Worm (Caenorhabditis elegans) whole organism, late embryonic: ENCODE data around the gene R07B7.8.
"Not testable (repeated sequence)": the region's sequence is repeated elsewhere in the genome, so short reads cannot be mapped to it uniquely, and the experiment has no call there.

Source experiments
- C38D4.7 ChIP-seq: fragments of 200-800 bp; sonication (Bioruptor generic); optimal IDR thresholded peaks from 2 replicates; lab custom pipeline; 2018; ENCODE audit warnings: mild to moderate bottlenecking, missing genetic modification characterization, moderate library complexity, missing compliant biosample characterization
- F13H6.1 ChIP-seq: sonication (generic microtip); optimal IDR thresholded peaks from 2 replicates; lab custom pipeline; 2016; ENCODE audit warnings: missing genetic modification characterization, missing compliant biosample characterization
- K02D7.2 ChIP-seq: sonication (generic microtip); optimal IDR thresholded peaks from 2 replicates; lab custom pipeline; 2017; ENCODE audit warnings: mild to moderate bottlenecking, missing genetic modification characterization, missing compliant biosample characterization
- K09A11.1 ChIP-seq: sonication (generic microtip); optimal IDR thresholded peaks from 2 replicates; lab custom pipeline; 2017; ENCODE audit warnings: antibody characterized with exemption, mild to moderate bottlenecking, missing genetic modification characterization, missing compliant biosample characterization; ENCODE audit not compliant: insufficient read depth
- T23F11.4 ChIP-seq: fragments of 200-800 bp; sonication (Bioruptor generic); optimal IDR thresholded peaks from 2 replicates; lab custom pipeline; 2018; ENCODE audit warnings: mild to moderate bottlenecking, missing genetic modification characterization, missing compliant biosample characterization
- ama-1 ChIP-seq: fragments of 150-350 bp; optimal IDR thresholded peaks from 2 replicates; lab custom pipeline; 2014
- ceh-18 ChIP-seq: sonication (generic microtip); optimal IDR thresholded peaks from 2 replicates; lab custom pipeline; 2016; ENCODE audit warnings: missing genetic modification characterization, missing compliant biosample characterization
- ceh-19 ChIP-seq: fragments of 200-800 bp; sonication (Bioruptor generic); optimal IDR thresholded peaks from 2 replicates; lab custom pipeline; 2018; ENCODE audit warnings: mild to moderate bottlenecking, missing genetic modification characterization, missing compliant biosample characterization
- ceh-22 ChIP-seq: sonication (generic microtip); optimal IDR thresholded peaks from 2 replicates; lab custom pipeline; 2017; ENCODE audit warnings: missing biosample characterization, missing genetic modification characterization
- ceh-24 ChIP-seq: sonication (generic microtip); optimal IDR thresholded peaks from 2 replicates; lab custom pipeline; 2016; ENCODE audit warnings: mild to moderate bottlenecking, missing genetic modification characterization, missing compliant biosample characterization
- ceh-31 ChIP-seq: sonication (generic microtip); optimal IDR thresholded peaks from 2 replicates; lab custom pipeline; 2016; ENCODE audit warnings: missing genetic modification characterization, missing compliant biosample characterization
- dmd-4 ChIP-seq: sonication (generic microtip); optimal IDR thresholded peaks from 2 replicates; lab custom pipeline; 2016; ENCODE audit warnings: borderline replicate concordance, missing genetic modification characterization, missing compliant biosample characterization
- dve-1 ChIP-seq: sonication (generic microtip); optimal IDR thresholded peaks from 2 replicates; lab custom pipeline; 2017; ENCODE audit warnings: antibody characterized with exemption, mild to moderate bottlenecking, missing genetic modification characterization, missing compliant biosample characterization
- elt-4 ChIP-seq: sonication (generic microtip); optimal IDR thresholded peaks from 2 replicates; lab custom pipeline; 2016; ENCODE audit warnings: missing genetic modification characterization, missing compliant biosample characterization
- fkh-6 ChIP-seq: sonication (generic microtip); optimal IDR thresholded peaks from 2 replicates; lab custom pipeline; 2016; ENCODE audit warnings: missing genetic modification characterization, missing compliant biosample characterization
- gmeb-2 ChIP-seq: sonication (generic microtip); optimal IDR thresholded peaks from 2 replicates; lab custom pipeline; 2016; ENCODE audit warnings: missing genetic modification characterization, inconsistent platforms, missing compliant biosample characterization
- hlh-13 ChIP-seq: fragments of 200-800 bp; sonication (Bioruptor generic); optimal IDR thresholded peaks from 2 replicates; lab custom pipeline; 2018; ENCODE audit warnings: mild to moderate bottlenecking, missing genetic modification characterization, missing compliant biosample characterization
- hlh-15 ChIP-seq: sonication (generic microtip); optimal IDR thresholded peaks from 2 replicates; lab custom pipeline; 2016; ENCODE audit warnings: missing genetic modification characterization, missing compliant biosample characterization
- hlh-6 ChIP-seq: sonication (generic microtip); optimal IDR thresholded peaks from 2 replicates; lab custom pipeline; 2016; ENCODE audit warnings: missing genotype, missing genetic modification characterization, missing compliant biosample characterization
- lim-6 ChIP-seq: sonication (generic microtip); optimal IDR thresholded peaks from 2 replicates; lab custom pipeline; 2016; ENCODE audit warnings: missing genetic modification characterization, missing compliant biosample characterization
- mec-3 ChIP-seq: sonication (generic microtip); optimal IDR thresholded peaks from 2 replicates; lab custom pipeline; 2016; ENCODE audit warnings: borderline replicate concordance, missing genetic modification characterization, missing compliant biosample characterization
- nhr-11 ChIP-seq: fragments of 150-350 bp; optimal IDR thresholded peaks from 2 replicates; lab custom pipeline; 2014; ENCODE audit warnings: missing biosample characterization, missing genetic modification characterization
- nhr-232 ChIP-seq: sonication (generic microtip); optimal IDR thresholded peaks from 2 replicates; lab custom pipeline; 2016; ENCODE audit warnings: missing genetic modification characterization, missing compliant biosample characterization
- pat-9 ChIP-seq: fragments of 200-800 bp; sonication (Bioruptor generic); optimal IDR thresholded peaks from 2 replicates; lab custom pipeline; 2018; ENCODE audit warnings: mild to moderate bottlenecking, missing genetic modification characterization, moderate library complexity, missing compliant biosample characterization
- pax-1 ChIP-seq: fragments of 150-350 bp; optimal IDR thresholded peaks from 2 replicates; lab custom pipeline; 2014; ENCODE audit warnings: missing biosample characterization, missing genetic modification characterization
- pha-2 ChIP-seq: sonication (generic microtip); optimal IDR thresholded peaks from 2 replicates; lab custom pipeline; 2017; ENCODE audit warnings: mild to moderate bottlenecking, missing genetic modification characterization, missing compliant biosample characterization
- sox-4 ChIP-seq: sonication (generic microtip); optimal IDR thresholded peaks from 2 replicates; lab custom pipeline; 2017; ENCODE audit warnings: mild to moderate bottlenecking, missing genetic modification characterization, inconsistent platforms, missing compliant biosample characterization
- syd-9 ChIP-seq: sonication (generic microtip); optimal IDR thresholded peaks from 2 replicates; lab custom pipeline; 2016; ENCODE audit warnings: mild to moderate bottlenecking, missing genetic modification characterization, moderate library complexity, missing compliant biosample characterization
- tbx-7 ChIP-seq: sonication (generic microtip); optimal IDR thresholded peaks from 2 replicates; lab custom pipeline; 2016; ENCODE audit warnings: missing genotype, missing genetic modification characterization, missing compliant biosample characterization
- ttx-3 ChIP-seq: sonication (generic microtip); optimal IDR thresholded peaks from 2 replicates; lab custom pipeline; 2016; ENCODE audit warnings: missing genetic modification reagents, missing genetic modification characterization, missing compliant biosample characterization
- unc-42 ChIP-seq: sonication (generic microtip); optimal IDR thresholded peaks from 2 replicates; lab custom pipeline; 2016; ENCODE audit warnings: missing genotype, missing genetic modification characterization, missing compliant biosample characterization
- unc-86 ChIP-seq: sonication (generic microtip); optimal IDR thresholded peaks from 2 replicates; lab custom pipeline; 2016; ENCODE audit warnings: missing genetic modification characterization, missing compliant biosample characterization
- ztf-16 ChIP-seq: sonication (generic microtip); optimal IDR thresholded peaks from 2 replicates; lab custom pipeline; 2017; ENCODE audit warnings: missing genetic modification characterization, missing compliant biosample characterization

R07B7.8 gene

DNA sequence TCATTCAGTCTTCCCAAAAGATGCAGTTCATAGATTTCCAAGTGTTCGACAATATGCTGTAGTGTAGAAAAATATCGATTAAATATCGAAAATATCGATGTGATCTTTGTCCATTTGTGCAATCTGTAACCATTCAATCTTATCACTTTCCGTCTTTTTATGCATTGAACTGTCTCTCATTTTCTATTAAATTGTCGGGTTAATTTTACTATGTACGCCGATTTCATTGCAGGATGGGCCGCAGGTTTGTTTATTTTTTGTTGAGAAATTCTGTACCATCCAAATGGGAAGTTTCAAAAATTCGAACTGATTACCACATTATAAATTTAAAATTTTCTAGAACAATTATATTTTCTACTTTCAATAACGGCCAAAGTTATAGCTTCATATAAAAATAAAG lies at the start of gene R07B7.8:
TSS of gene R07B7.8 (minus strand) at position 101 of the 400 bp plus-strand sequence.
- no peak for TF ChIP-seq ceh-22 (tag; lab: Kevin White, UChicago)
- TF ChIP-seq pat-9 (tag; lab: Kevin White, UChicago) = no peak
- no peak for TF ChIP-seq unc-86 (tag; lab: Kevin White, UChicago)
- TF ChIP-seq ama-1 (lab: Kevin White, UChicago) = no peak
- no peak for TF ChIP-seq ceh-18 (tag; lab: Kevin White, UChicago)
- no peak for TF ChIP-seq ztf-16 (tag; lab: Kevin White, UChicago)
- TF ChIP-seq ceh-31 = no peak
- no peak for TF ChIP-seq T23F11.4
- TF ChIP-seq ttx-3 (tag; lab: Kevin White, UChicago) = no peak
- TF ChIP-seq nhr-11 (tag; lab: Kevin White, UChicago) = no peak
- TF ChIP-seq tbx-7 (tag; lab: Kevin White, UChicago) = no peak

DNA sequence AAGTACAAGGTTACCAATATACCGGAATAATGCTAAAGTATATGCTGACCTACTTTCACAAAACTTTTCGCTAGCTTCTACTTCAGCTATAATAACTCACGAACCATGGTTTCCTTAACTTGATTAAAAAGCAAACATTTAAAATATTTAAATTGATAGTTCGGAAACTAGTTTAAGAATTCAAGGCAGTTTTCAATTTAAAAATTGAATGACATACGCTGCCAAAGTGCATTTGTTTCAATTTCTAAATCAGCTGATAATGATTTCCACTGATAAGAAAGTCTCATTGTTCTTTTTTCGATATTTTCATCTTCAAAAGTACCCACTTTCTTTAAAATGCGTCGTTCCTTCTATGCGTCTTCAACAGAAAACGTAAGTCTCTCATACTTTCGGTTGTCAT lies 47.0 kb upstream of the R07B7.8 start, which contains the start of gene enpp-1:
TSS of gene enpp-1 (plus strand) at position 301 of the 400 bp plus-strand sequence.
- TF ChIP-seq hlh-13 (GFP tag; lab: Kevin White, UChicago); dmd-4 (tag; lab: Kevin White, UChicago); F13H6.1 (tag; lab: Kevin White, UChicago): not testable (repeated sequence)

DNA sequence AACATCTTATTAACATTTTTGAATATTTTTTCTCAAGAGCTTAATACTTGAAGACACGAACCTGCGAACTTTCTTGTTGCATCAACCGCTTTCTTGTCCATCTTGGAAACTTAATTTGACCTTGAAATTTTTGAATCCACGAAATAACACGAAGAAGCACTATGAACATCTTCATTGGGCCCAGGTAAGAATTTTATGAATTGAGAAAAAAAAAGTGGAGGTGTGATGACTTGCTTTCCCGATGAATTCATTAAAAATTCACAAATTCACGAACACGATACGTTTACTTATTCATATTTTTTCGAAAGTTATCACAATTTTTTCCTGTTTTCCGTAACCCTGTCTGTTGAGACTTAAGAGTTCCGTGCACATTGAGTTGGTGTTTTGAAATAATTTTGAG lies 46.6 kb upstream of the R07B7.8 start, which contains the start of gene C27A7.6:
TSS of gene C27A7.6 (minus strand) at position 101 of the 400 bp plus-strand sequence.
- TF ChIP-seq hlh-15 (tag; lab: Kevin White, UChicago); pha-2; K09A11.1: not testable (repeated sequence)

- TF ChIP-seq ceh-31 = no peak
- no peak for TF ChIP-seq C38D4.7 (GFP tag; lab: Kevin White, UChicago)
- TF ChIP-seq elt-4 (tag; lab: Kevin White, UChicago) = no peak
- no peak for TF ChIP-seq syd-9 (tag; lab: Kevin White, UChicago)
- no peak for TF ChIP-seq ceh-24
- TF ChIP-seq hlh-15 (tag; lab: Kevin White, UChicago) = no peak
- TF ChIP-seq nhr-11 (tag; lab: Kevin White, UChicago) = no peak
- no peak for TF ChIP-seq pax-1
- no peak for TF ChIP-seq nhr-232 (tag; lab: Kevin White, UChicago)
- no peak for TF ChIP-seq fkh-6 (tag; lab: Kevin White, UChicago)
- no peak for TF ChIP-seq ttx-3 (tag; lab: Kevin White, UChicago)
- TF ChIP-seq mec-3 (tag; lab: Kevin White, UChicago) = no peak
- TF ChIP-seq unc-42 (tag; lab: Kevin White, UChicago) = no peak
- TF ChIP-seq dve-1 (tag; lab: Kevin White, UChicago) = no peak
- TF ChIP-seq dmd-4 (tag; lab: Kevin White, UChicago) = no peak
- TF ChIP-seq unc-86 (tag; lab: Kevin White, UChicago) = no peak
- TF ChIP-seq hlh-6 (tag; lab: Kevin White, UChicago) = no peak
- TF ChIP-seq, all 69 proteins: peak for 0
These were observed 37.2 kb upstream of the R07B7.8 start, which contains the start of gene C13C4.6 for ce11 chrV:12121274-12121673. C13C4.6 (plus strand) TSS chrV:12121574.

DNA sequence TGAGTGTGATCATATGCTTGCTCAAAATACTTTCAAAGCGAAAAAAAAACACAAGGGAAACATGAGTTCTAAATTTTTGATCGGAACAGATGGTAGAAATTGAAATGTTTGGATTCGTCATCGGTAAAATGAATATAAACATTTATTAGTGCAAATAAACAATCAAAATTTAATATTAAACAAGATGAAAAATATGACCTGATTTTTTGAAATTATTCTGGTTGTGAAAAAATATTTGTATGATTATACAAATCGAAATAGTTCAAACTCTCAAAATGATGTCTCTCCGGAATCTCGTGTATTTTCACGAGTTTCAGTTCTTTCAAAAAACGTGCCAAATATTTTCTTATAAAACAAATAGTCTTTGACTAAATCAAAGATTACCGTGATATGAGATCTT lies 36.3 kb upstream of the R07B7.8 start, which contains the start of gene C13C4.7:
TSS of gene C13C4.7 (minus strand) at position 101 of the 400 bp plus-strand sequence.
- no peak for TF ChIP-seq syd-9 (tag; lab: Kevin White, UChicago)
- no peak for TF ChIP-seq ceh-19 (GFP tag; lab: Kevin White, UChicago)
- no peak for TF ChIP-seq hlh-13 (GFP tag; lab: Kevin White, UChicago)
- no peak for TF ChIP-seq sox-4 (tag; lab: Kevin White, UChicago)
- no peak for TF ChIP-seq gmeb-2 (tag; lab: Kevin White, UChicago)
- no peak for TF ChIP-seq mec-3 (tag; lab: Kevin White, UChicago)
- TF ChIP-seq hlh-6 (tag; lab: Kevin White, UChicago) = no peak
- no peak for TF ChIP-seq pat-9 (tag; lab: Kevin White, UChicago)
- no peak for TF ChIP-seq K02D7.2 (tag; lab: Kevin White, UChicago)
- no peak for TF ChIP-seq ama-1 (lab: Kevin White, UChicago)
- no peak for TF ChIP-seq lim-6 (tag; lab: Kevin White, UChicago)
- TF ChIP-seq dmd-4 (tag; lab: Kevin White, UChicago) = no peak
